Worm (Caenorhabditis elegans): ENCODE measurements around the gene myo-2.
A peak's percentile ranks its signal among the peaks of the same experiment; 100 is the strongest.

myo-2 gene

ce11 chrX:12430309-12430708 lies 37.6 kb upstream of the myo-2 start, which contains the start of gene med-1:
Gene med-1 (plus strand): TSS chrX:12430609.
- TF ChIP-seq pqm-1 (tag; optimal IDR thresholded peaks at IDR 0.05) (no peak), efl-1 (optimal IDR thresholded peaks at IDR 0.05) (no peak), efl-1 (GFP tag; optimal IDR thresholded peaks at IDR 0.05 in 1 of 2) (peak in 1 of 2 experiments; percentile 40)

- TF ChIP-seq mdl-1 (tag; optimal IDR thresholded peaks at IDR 0.05), result peak in 1 of 2 experiments; percentile 35
- peak in 1 of 2 experiments; percentile 4 for TF ChIP-seq lin-35 (GFP tag; optimal IDR thresholded peaks at IDR 0.05)
- peak; percentile 16; the same call in 1 of the 2 replicates for TF ChIP-seq nhr-19 (GFP tag; conservative IDR thresholded peaks at IDR 0.05)
- TF ChIP-seq ceh-82 (tag; optimal IDR thresholded peaks at IDR 0.05), result no peak
These were observed 33.8 kb upstream of the myo-2 start, which contains the start of gene tsct-1 for ce11 chrX:12434086-12434485. Gene tsct-1 (plus strand): TSS chrX:12434097.

ce11 chrX:12435246-12435645 lies 32.6 kb upstream of the myo-2 start:
- peak; percentile 32 for TF ChIP-seq elt-2 (tag; optimal IDR thresholded peaks at IDR 0.05)
- TF ChIP-seq lin-35 (GFP tag; optimal IDR thresholded peaks at IDR 0.05), result peak in 1 of 2 experiments; percentile 4
- TF ChIP-seq hlh-17 (GFP tag; optimal IDR thresholded peaks at IDR 0.05; ENCODE audit: borderline replicate concordance), result no peak
- TF ChIP-seq Y116A8C.19 (tag; optimal IDR thresholded peaks at IDR 0.05; ENCODE audit: borderline replicate concordance), result no peak

- TF ChIP-seq grh-1 (GFP tag; IDR thresholded peaks at IDR 0.05) (no peak), dsc-1 (tag; optimal IDR thresholded peaks at IDR 0.05) (peak; percentile 19)
These were observed 31.4 kb upstream of the myo-2 start for ce11 chrX:12436486-12436885.

- TF ChIP-seq efl-1 (optimal IDR thresholded peaks at IDR 0.05), result no peak
- TF ChIP-seq efl-1 (GFP tag; optimal IDR thresholded peaks at IDR 0.05 in 1 of 2), result peak in 1 of 2 experiments; percentile 55
- no peak for TF ChIP-seq Y116A8C.19 (tag; optimal IDR thresholded peaks at IDR 0.05; ENCODE audit: borderline replicate concordance)
These were observed 29.6 kb upstream of the myo-2 start for ce11 chrX:12438266-12438665.

- TF ChIP-seq snpc-4 (tag; optimal IDR thresholded peaks at IDR 0.05) (no peak), efl-1 (optimal IDR thresholded peaks at IDR 0.05) (no peak), efl-1 (GFP tag; optimal IDR thresholded peaks at IDR 0.05 in 1 of 2) (peak in 1 of 2 experiments; percentile 67), dsc-1 (tag; optimal IDR thresholded peaks at IDR 0.05) (peak; percentile 43), swsn-7 (tag; optimal IDR thresholded peaks at IDR 0.05) (peak; percentile 5), nhr-11 (tag; optimal IDR thresholded peaks at IDR 0.05) (no peak), fkh-8 (tag; optimal IDR thresholded peaks at IDR 0.05) (peak; percentile 6), lin-14 (GFP tag; optimal IDR thresholded peaks at IDR 0.05) (peak; percentile 48), unc-86 (tag; optimal IDR thresholded peaks at IDR 0.05) (peak; percentile 4), jun-1 (tag; optimal IDR thresholded peaks at IDR 0.05) (no peak)
These were observed 27.7 kb upstream of the myo-2 start for ce11 chrX:12439998-12440722.

- no peak for TF ChIP-seq aly-2 (tag; optimal IDR thresholded peaks at IDR 0.05)
- no peak for TF ChIP-seq nhr-47 (tag; optimal IDR thresholded peaks at IDR 0.05)
- TF ChIP-seq nhr-77 (tag; optimal IDR thresholded peaks at IDR 0.05), result no peak
- no peak for TF ChIP-seq unc-62 (GFP tag; optimal IDR thresholded peaks at IDR 0.05)
- TF ChIP-seq efl-1 (optimal IDR thresholded peaks at IDR 0.05), result no peak
- TF ChIP-seq efl-1 (GFP tag; optimal IDR thresholded peaks at IDR 0.05 in 1 of 2), result peak in 1 of 2 experiments; percentile 11
- no peak for TF ChIP-seq lin-35 (GFP tag; optimal IDR thresholded peaks at IDR 0.05)
These were observed 23.4 kb upstream of the myo-2 start for ce11 chrX:12444423-12444822.

- TF ChIP-seq aly-2 (tag; optimal IDR thresholded peaks at IDR 0.05) (no peak), mab-9 (GFP tag; IDR thresholded peaks at IDR 0.05) (no peak), elt-2 (tag; optimal IDR thresholded peaks at IDR 0.05) (peak; percentile 8), sup-37 (GFP tag; optimal IDR thresholded peaks at IDR 0.05) (no peak), efl-3 (GFP tag; optimal IDR thresholded peaks at IDR 0.05) (no peak), pax-3 (tag; optimal IDR thresholded peaks at IDR 0.05) (no peak)
These were observed 21.3 kb upstream of the myo-2 start for ce11 chrX:12446572-12446971.

All from whole organism, L1 larva.